Worm (Caenorhabditis elegans) whole organism, L4 larva: ENCODE data around the gene wdfy-3.

Source experiments
- D1046.2 ChIP-seq: fragments of 200-800 bp; sonication (Bioruptor generic); IDR thresholded peaks from 2 replicates; pipeline ENCODE4 v1.3.6; 2022; ENCODE audit warnings: missing genetic modification characterization, missing compliant biosample characterization
- T20F7.1 ChIP-seq: fragments of 200-800 bp; sonication (Bioruptor generic); optimal IDR thresholded peaks from 2 replicates; lab custom pipeline; 2018; ENCODE audit warnings: mild to moderate bottlenecking, missing genetic modification characterization, missing compliant biosample characterization
- T26A8.4 ChIP-seq: fragments of 200-800 bp; sonication (Bioruptor generic); IDR thresholded peaks from 2 replicates; pipeline ENCODE4 v1.3.6; 2022; ENCODE audit warnings: missing genetic modification characterization, missing compliant biosample characterization
- ZK337.2 ChIP-seq: fragments of 200-800 bp; sonication (Bioruptor generic); IDR thresholded peaks from 2 replicates; pipeline ENCODE4 v1.3.6; 2022; ENCODE audit warnings: missing genetic modification reagents, missing genetic modification characterization, missing compliant biosample characterization
- arid-1 ChIP-seq: fragments of 200-800 bp; sonication (Bioruptor generic); conservative IDR thresholded peaks from 2 replicates; pipeline ENCODE4 v1.3.6; 2022; ENCODE audit warnings: missing genetic modification reagents, missing genetic modification characterization, missing compliant biosample characterization
- cey-2 ChIP-seq: sonication (generic microtip); optimal IDR thresholded peaks from 3 replicates; lab custom pipeline; 2017; ENCODE audit warnings: missing genetic modification characterization, mild to moderate bottlenecking, missing compliant biosample characterization, antibody characterized with exemption, borderline replicate concordance; ENCODE audit not compliant: insufficient read depth
- daf-16 ChIP-seq, 3 experiments: sonication (generic microtip); optimal IDR thresholded peaks; 2 replicates each; lab custom pipeline; 2016 to 2017; ENCODE audit warnings: missing genetic modification characterization in 3 of 3, missing genetic modification reagents in 3 of 3, mild to moderate bottlenecking in 2 of 3, missing compliant biosample characterization in 2 of 3, missing biosample characterization in 1 of 3, moderate library complexity in 1 of 3
- dpl-1 ChIP-seq: fragments of 150-350 bp; optimal IDR thresholded peaks from 2 replicates; lab custom pipeline; 2014; ENCODE audit warnings: missing biosample characterization, missing genetic modification reagents, missing genetic modification characterization
- egl-27 ChIP-seq: sonication (generic microtip); optimal IDR thresholded peaks from 3 replicates; lab custom pipeline; 2017; ENCODE audit warnings: missing biosample characterization, missing genetic modification reagents, missing genetic modification characterization
- fos-1 ChIP-seq: fragments of 150-350 bp; optimal IDR thresholded peaks from 2 replicates; lab custom pipeline; 2014; ENCODE audit warnings: missing biosample characterization, missing genetic modification characterization
- hlh-11 ChIP-seq: fragments of 200-800 bp; sonication (Bioruptor generic); optimal IDR thresholded peaks from 2 replicates; lab custom pipeline; 2018; ENCODE audit warnings: mild to moderate bottlenecking, missing genetic modification characterization, missing compliant biosample characterization
- jun-1 ChIP-seq: fragments of 150-350 bp; optimal IDR thresholded peaks from 2 replicates; lab custom pipeline; 2014; ENCODE audit warnings: missing biosample characterization, missing genetic modification reagents, missing genetic modification characterization
- lin-38 ChIP-seq: fragments of 200-800 bp; sonication (Bioruptor generic); IDR thresholded peaks from 2 replicates; pipeline ENCODE4 v1.3.6; 2022; ENCODE audit warnings: missing genetic modification reagents, missing genetic modification characterization, missing compliant biosample characterization
- lsy-2 ChIP-seq, 2 experiments: fragments of 150-350 bp in 1 of 2; sonication (generic microtip) in 1 of 2; optimal IDR thresholded peaks; 2 replicates each; lab custom pipeline; 2014 to 2017; ENCODE audit warnings: missing biosample characterization in 2 of 2, missing genetic modification characterization in 2 of 2
- mep-1 ChIP-seq: fragments of 150-350 bp; sonication (generic microtip); optimal IDR thresholded peaks from 3 replicates; lab custom pipeline; 2014; ENCODE audit warnings: missing biosample characterization, missing genetic modification characterization
- mes-2 ChIP-seq: sonication (generic microtip); optimal IDR thresholded peaks from 2 replicates; lab custom pipeline; 2016; ENCODE audit warnings: missing genotype, mild to moderate bottlenecking, missing genetic modification characterization, missing compliant biosample characterization; ENCODE audit not compliant: poor library complexity, severe bottlenecking
- mxl-3 ChIP-seq: fragments of 200-800 bp; sonication (Bioruptor generic); optimal IDR thresholded peaks from 2 replicates; lab custom pipeline; 2018; ENCODE audit warnings: mild to moderate bottlenecking, missing genetic modification characterization, missing compliant biosample characterization
- nhr-10 ChIP-seq: fragments of 150-350 bp; optimal IDR thresholded peaks from 2 replicates; lab custom pipeline; 2014; ENCODE audit warnings: missing biosample characterization, missing genetic modification characterization
- nhr-102 ChIP-seq: sonication (generic microtip); optimal IDR thresholded peaks from 2 replicates; lab custom pipeline; 2016; ENCODE audit warnings: mild to moderate bottlenecking, missing genetic modification characterization, moderate library complexity, missing compliant biosample characterization
- nhr-11 ChIP-seq: fragments of 150-350 bp; optimal IDR thresholded peaks from 2 replicates; lab custom pipeline; 2014; ENCODE audit warnings: missing biosample characterization, missing genetic modification characterization
- nhr-111 ChIP-seq: fragments of 200-800 bp; sonication (Bioruptor generic); optimal IDR thresholded peaks from 2 replicates; lab custom pipeline; 2018; ENCODE audit warnings: mild to moderate bottlenecking, missing genetic modification characterization, missing compliant biosample characterization
- nhr-28 ChIP-seq: fragments of 150-350 bp; optimal IDR thresholded peaks from 2 replicates; lab custom pipeline; 2014; ENCODE audit warnings: missing biosample characterization, missing genetic modification characterization
- nhr-77 ChIP-seq: fragments of 150-350 bp; optimal IDR thresholded peaks from 2 replicates; lab custom pipeline; 2014; ENCODE audit warnings: missing biosample characterization, missing genetic modification characterization
- saeg-2 ChIP-seq: fragments of 200-800 bp; sonication (Bioruptor generic); IDR thresholded peaks from 2 replicates; pipeline ENCODE4 v1.3.6; 2022; ENCODE audit warnings: missing genetic modification reagents, missing genetic modification characterization, missing compliant biosample characterization
- sdz-12 ChIP-seq: fragments of 200-800 bp; sonication (Bioruptor generic); optimal IDR thresholded peaks from 2 replicates; lab custom pipeline; 2018; ENCODE audit warnings: mild to moderate bottlenecking, missing genetic modification characterization, missing compliant biosample characterization
- set-16 ChIP-seq: fragments of 200-800 bp; sonication (Bioruptor generic); IDR thresholded peaks from 2 replicates; pipeline ENCODE4 v1.3.6; 2022; ENCODE audit warnings: missing genetic modification reagents, missing genetic modification characterization, missing compliant biosample characterization
- spr-3 ChIP-seq: fragments of 200-800 bp; sonication (Bioruptor generic); optimal IDR thresholded peaks from 2 replicates; lab custom pipeline; 2018; ENCODE audit warnings: mild to moderate bottlenecking, missing genetic modification characterization, missing compliant biosample characterization
- unc-130 ChIP-seq: sonication (generic microtip); optimal IDR thresholded peaks from 2 replicates; lab custom pipeline; 2016; ENCODE audit warnings: missing genetic modification reagents, missing genetic modification characterization, missing compliant biosample characterization
- unc-62 ChIP-seq, 3 experiments: fragments of 150-350 bp in 1 of 3; sonication (generic microtip); optimal IDR thresholded peaks in 2 of 3; peaks in 1 of 3; 1 replicate in 1 of 3; 2 replicates in 2 of 3; lab custom pipeline; 2014 to 2017; ENCODE audit warnings: missing biosample characterization in 3 of 3, missing genetic modification characterization in 3 of 3, missing genetic modification reagents in 3 of 3, missing genotype in 1 of 3
- zfp-2 ChIP-seq: sonication (generic microtip); optimal IDR thresholded peaks from 2 replicates; lab custom pipeline; 2016; ENCODE audit warnings: mild to moderate bottlenecking, missing genetic modification characterization, missing compliant biosample characterization
- zfp-3 ChIP-seq: fragments of 200-800 bp; sonication (Bioruptor generic); conservative IDR thresholded peaks from 2 replicates; pipeline ENCODE4 v1.3.6; 2022; ENCODE audit warnings: missing genetic modification reagents, missing genetic modification characterization, missing compliant biosample characterization
- ztf-7 ChIP-seq: fragments of 150-350 bp; optimal IDR thresholded peaks from 2 replicates; lab custom pipeline; 2014; ENCODE audit warnings: missing biosample characterization, missing genetic modification characterization

Gene wdfy-3

DNA sequence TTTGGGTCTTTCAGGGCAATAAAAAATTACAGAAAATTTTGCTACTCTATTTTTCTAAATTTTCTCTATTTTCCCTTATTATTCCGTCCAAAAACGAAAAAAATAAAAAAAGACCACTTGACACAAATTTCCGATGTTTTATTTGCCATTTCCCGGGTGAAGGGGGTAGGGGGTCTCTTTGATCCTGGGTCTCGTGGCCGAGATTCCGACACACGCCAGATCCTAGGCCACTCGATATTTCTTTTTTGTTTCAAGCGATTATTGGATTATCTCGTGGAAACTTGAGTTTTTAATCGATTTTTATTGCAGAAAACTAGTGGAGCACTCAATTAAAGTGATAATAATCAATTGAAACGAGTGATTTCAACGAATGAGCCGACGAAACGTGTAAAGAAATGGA is at the start of gene wdfy-3, which contains the start of gene C26H9A.4:
wdfy-3 (plus strand) TSS at position 308 of the 400 bp plus-strand sequence.
C26H9A.4 (plus strand) TSS at position 317 of the 400 bp plus-strand sequence.
- TF ChIP-seq mxl-3 (GFP tag; lab: Kevin White, UChicago), result no peak
- TF ChIP-seq dpl-1 (GFP tag; lab: Kevin White, UChicago), result peak; percentile 28

DNA sequence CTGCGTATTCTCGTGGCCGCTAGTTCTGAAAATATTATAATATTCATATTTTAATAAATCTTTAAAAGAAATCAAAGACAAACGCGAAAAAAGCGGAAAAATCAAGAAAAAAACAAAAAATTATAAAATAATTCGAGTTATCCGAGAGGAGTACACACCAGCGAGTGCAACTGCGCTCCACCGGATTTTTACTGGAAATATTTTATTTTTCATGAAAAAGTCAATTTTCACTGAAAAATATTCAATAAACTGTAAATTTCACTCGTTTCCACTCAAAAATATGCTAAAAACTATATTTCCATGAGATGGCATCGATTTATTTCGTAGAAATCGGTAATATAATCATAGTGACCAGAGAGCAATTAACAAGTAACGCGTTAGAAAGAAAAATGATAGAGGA is 47.8 kb upstream of the wdfy-3 start, which contains the start of gene Y55D9A.2:
Y55D9A.2 (minus strand) TSS at position 31 of the 400 bp plus-strand sequence.
- TF ChIP-seq daf-16 (GFP tag; optimal IDR thresholded peaks at IDR 0.05; lab: Kevin White, UChicago) (no peak), daf-16 (tag; optimal IDR thresholded peaks at IDR 0.05; lab: Kevin White, UChicago) (peak; percentile 9), mes-2 (tag; lab: Kevin White, UChicago) (peak; percentile 70), jun-1 (tag; lab: Kevin White, UChicago) (no peak), nhr-111 (GFP tag; lab: Kevin White, UChicago) (no peak), ZK337.2 (GFP tag; lab: Robert Waterston, UW) (no peak), nhr-102 (no peak), unc-130 (peak; percentile 4), dpl-1 (GFP tag; lab: Kevin White, UChicago) (peak; percentile 40), saeg-2 (GFP tag; lab: Robert Waterston, UW) (no peak), mep-1 (tag; lab: Kevin White, UChicago) (peak; percentile 2), ztf-7 (tag; lab: Kevin White, UChicago) (no peak), cey-2 (tag; lab: Kevin White, UChicago) (no peak), lsy-2 (tag; optimal IDR thresholded peaks at IDR 0.05; lab: Kevin White, UChicago) (peak in 1 of 2 experiments; percentile 64), T20F7.1 (GFP tag; lab: Kevin White, UChicago) (peak; percentile 60), T26A8.4 (GFP tag; lab: Robert Waterston, UW) (no peak), zfp-3 (GFP tag; lab: Robert Waterston, UW) (no peak), lin-38 (GFP tag; lab: Robert Waterston, UW) (peak; percentile 90), sdz-12 (GFP tag; lab: Kevin White, UChicago) (no peak), nhr-77 (peak; percentile 22)
- TF ChIP-seq, all 104 proteins: peak for 9

DNA sequence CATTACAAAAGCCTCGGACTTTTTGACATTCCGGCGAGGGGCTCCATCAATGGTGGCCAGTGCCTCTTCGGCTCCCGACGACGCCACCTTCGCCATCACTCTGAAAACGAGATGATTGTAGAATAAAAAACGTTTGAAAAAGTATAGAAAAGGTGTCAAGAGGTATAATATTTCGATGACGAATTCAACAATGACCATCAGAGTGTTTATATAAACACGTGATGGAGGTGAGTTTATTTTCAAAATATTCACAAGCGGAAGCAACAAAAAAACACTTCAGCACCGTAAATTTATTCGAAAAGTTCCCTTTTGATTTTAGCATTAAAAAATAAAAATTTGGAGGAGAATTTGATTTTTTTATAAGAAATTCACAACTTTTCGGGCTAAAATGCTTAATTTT is 38.6 kb upstream of the wdfy-3 start, which contains the start of gene efa-6:
efa-6 (minus strand) TSS at position 101 of the 400 bp plus-strand sequence.
- no peak for TF ChIP-seq zfp-2 (tag; lab: Kevin White, UChicago)
- no peak for TF ChIP-seq nhr-10 (tag; lab: Kevin White, UChicago)
- TF ChIP-seq nhr-28 (tag; lab: Kevin White, UChicago), result no peak
- no peak for TF ChIP-seq fos-1 (tag; lab: Kevin White, UChicago)
- TF ChIP-seq D1046.2 (GFP tag; lab: Robert Waterston, UW), result no peak
- no peak for TF ChIP-seq arid-1 (GFP tag; lab: Robert Waterston, UW)
- no peak for TF ChIP-seq egl-27 (tag; lab: Kevin White, UChicago)
- TF ChIP-seq, all 104 proteins: peak for 0

DNA sequence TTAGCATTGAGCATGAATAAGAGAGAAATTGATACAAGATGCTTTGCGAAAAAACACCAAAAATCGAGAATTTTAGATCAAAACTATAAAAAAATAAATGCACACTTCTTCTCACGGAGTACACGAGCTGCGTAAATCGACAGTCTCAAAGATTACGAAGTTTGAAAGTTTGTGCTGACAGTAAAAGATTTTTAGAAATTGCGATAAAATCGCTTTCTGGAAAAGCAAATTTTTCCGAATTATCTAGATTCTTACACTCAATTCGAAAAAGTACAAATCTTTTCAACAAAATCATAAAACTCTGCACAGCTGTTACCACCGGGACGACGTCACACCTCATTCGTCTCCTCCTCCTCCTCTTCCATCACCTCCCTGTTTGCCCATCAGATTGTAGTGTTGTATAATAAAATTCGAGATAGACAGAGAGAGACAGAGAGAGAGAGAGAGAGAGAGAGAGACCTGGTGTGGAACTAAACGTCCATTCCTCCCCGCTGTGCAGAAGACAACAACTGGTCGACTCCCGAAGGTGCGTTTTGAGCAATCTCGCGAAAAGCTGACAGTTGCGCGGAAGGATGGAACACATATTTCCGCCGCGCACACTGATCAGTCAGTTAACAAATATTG is 38.0 kb upstream of the wdfy-3 start:
- peak; percentile 5 for TF ChIP-seq nhr-11 (tag; lab: Kevin White, UChicago)
- peak in 1 of 2 experiments; percentile 94 for TF ChIP-seq unc-62 (GFP tag; optimal IDR thresholded peaks at IDR 0.05 in 1 of 2; lab: Kevin White, UChicago)
- TF ChIP-seq unc-62 (tag; optimal IDR thresholded peaks at IDR 0.05; lab: Kevin White, UChicago), result no peak
- TF ChIP-seq set-16, result peak; percentile 26; the same call in 1 of the 2 replicates
- no peak for TF ChIP-seq spr-3 (GFP tag; lab: Kevin White, UChicago)
- TF ChIP-seq mxl-3 (GFP tag; lab: Kevin White, UChicago), result no peak
- peak; percentile 14 for TF ChIP-seq hlh-11 (tag; lab: Kevin White, UChicago)
